Fruit fly (Drosophila melanogaster) whole organism, embryonic: Measurements from ENCODE around the gene mxt.

Experiments used
- Atf-2 ChIP-seq: fragments of 200-800 bp; sonication (Bioruptor generic); optimal IDR thresholded peaks from 2 replicates; lab custom pipeline; 2016; ENCODE audit warnings: missing biosample characterization, missing genetic modification characterization
- B-H2 ChIP-seq: fragments of 200-800 bp; sonication (Bioruptor generic); optimal IDR thresholded peaks from 2 replicates; lab custom pipeline; 2018; ENCODE audit warnings: missing biosample characterization, mild to moderate bottlenecking, missing genetic modification characterization
- CG10274 ChIP-seq: fragments of 200-800 bp; sonication (Bioruptor generic); optimal IDR thresholded peaks from 3 replicates; lab custom pipeline; 2017; ENCODE audit warnings: missing biosample characterization, mild to moderate bottlenecking, missing genetic modification characterization
- CG10654 ChIP-seq: fragments of 200-800 bp; sonication (Bioruptor generic); optimal IDR thresholded peaks from 2 replicates; lab custom pipeline; 2016; ENCODE audit warnings: missing biosample characterization, missing genetic modification characterization
- CG11696 ChIP-seq: fragments of 200-800 bp; sonication (Bioruptor generic); IDR thresholded peaks from 2 replicates; pipeline ENCODE4 v1.3.6; 2022; ENCODE audit warnings: missing biosample characterization, missing genetic modification characterization
- CG12391 ChIP-seq: fragments of 200-800 bp; sonication (Bioruptor generic); optimal IDR thresholded peaks from 3 replicates; lab custom pipeline; 2018; ENCODE audit warnings: missing biosample characterization, mild to moderate bottlenecking, missing genetic modification characterization, moderate library complexity
- CG13123 ChIP-seq: fragments of 200-800 bp; sonication (Bioruptor generic); optimal IDR thresholded peaks from 2 replicates; lab custom pipeline; 2016; ENCODE audit warnings: missing biosample characterization, missing genetic modification characterization
- CG13287 ChIP-seq: fragments of 200-800 bp; sonication (Bioruptor generic); IDR thresholded peaks from 2 replicates; pipeline ENCODE4 v1.3.6; 2022; ENCODE audit warnings: missing biosample characterization, missing genetic modification characterization; ENCODE audit not compliant: partially characterized antibody
- CG15269 ChIP-seq: fragments of 200-800 bp; sonication (Bioruptor generic); optimal IDR thresholded peaks from 2 replicates; lab custom pipeline; 2018; ENCODE audit warnings: missing biosample characterization, mild to moderate bottlenecking, missing genetic modification characterization, moderate library complexity
- CG15696 ChIP-seq: fragments of 200-800 bp; sonication (Bioruptor generic); optimal IDR thresholded peaks from 2 replicates; lab custom pipeline; 2019; ENCODE audit warnings: missing biosample characterization, mild to moderate bottlenecking, missing genetic modification characterization, moderate library complexity
- CG1602 ChIP-seq: fragments of 200-800 bp; sonication (Bioruptor generic); optimal IDR thresholded peaks from 3 replicates; lab custom pipeline; 2016; ENCODE audit warnings: missing biosample characterization, missing genetic modification characterization
- CG17568 ChIP-seq: fragments of 200-800 bp; sonication (Bioruptor generic); optimal IDR thresholded peaks from 2 replicates; lab custom pipeline; 2018; ENCODE audit warnings: missing biosample characterization, mild to moderate bottlenecking, missing genetic modification characterization, moderate library complexity
- CG18619 ChIP-seq: fragments of 200-800 bp; sonication (Bioruptor generic); optimal IDR thresholded peaks from 3 replicates; lab custom pipeline; 2017; ENCODE audit warnings: missing biosample characterization, mild to moderate bottlenecking, missing genetic modification characterization
- CG18764 ChIP-seq: fragments of 200-800 bp; sonication (Bioruptor generic); optimal IDR thresholded peaks from 3 replicates; lab custom pipeline; 2016; ENCODE audit warnings: missing biosample characterization, missing genetic modification characterization
- CG2889 ChIP-seq: fragments of 200-800 bp; sonication (Bioruptor generic); IDR thresholded peaks from 3 replicates; pipeline ENCODE4 v1.3.6; 2022; ENCODE audit warnings: missing biosample characterization, missing genetic modification characterization
- CG4854 ChIP-seq: fragments of 200-800 bp; sonication (Bioruptor generic); optimal IDR thresholded peaks from 2 replicates; lab custom pipeline; 2016; ENCODE audit warnings: missing biosample characterization, missing genetic modification characterization, inconsistent platforms
- CG7271 ChIP-seq: fragments of 200-800 bp; sonication (Bioruptor generic); optimal IDR thresholded peaks from 2 replicates; lab custom pipeline; 2018; ENCODE audit warnings: missing biosample characterization, mild to moderate bottlenecking, missing genetic modification characterization, moderate library complexity
- CG7928 ChIP-seq: fragments of 200-800 bp; sonication (Bioruptor generic); optimal IDR thresholded peaks from 2 replicates; lab custom pipeline; 2017; ENCODE audit warnings: missing biosample characterization, mild to moderate bottlenecking, missing genetic modification characterization
- CG7963 ChIP-seq: fragments of 200-800 bp; sonication (Bioruptor generic); IDR thresholded peaks from 3 replicates; pipeline ENCODE4 v1.3.6; 2022; ENCODE audit warnings: missing biosample characterization, missing genetic modification characterization; ENCODE audit not compliant: partially characterized antibody
- CHES-1-like ChIP-seq: fragments of 200-800 bp; sonication (Bioruptor generic); optimal IDR thresholded peaks from 2 replicates; lab custom pipeline; 2016; ENCODE audit warnings: missing biosample characterization, missing genetic modification characterization
- Dip2 ChIP-seq: fragments of 200-800 bp; sonication (Bioruptor generic); IDR thresholded peaks from 2 replicates; pipeline ENCODE4 v1.3.6; 2022; ENCODE audit warnings: missing biosample characterization, missing genetic modification characterization
- Dp ChIP-seq: fragments of 200-800 bp; sonication (Bioruptor generic); optimal IDR thresholded peaks from 2 replicates; lab custom pipeline; 2018; ENCODE audit warnings: missing biosample characterization, mild to moderate bottlenecking, missing genetic modification characterization, moderate library complexity
- HmgZ ChIP-seq: fragments of 200-800 bp; sonication (Bioruptor generic); optimal IDR thresholded peaks from 2 replicates; lab custom pipeline; 2018; ENCODE audit warnings: missing biosample characterization, mild to moderate bottlenecking, missing genetic modification characterization
- Hmr ChIP-seq: fragments of 200-800 bp; sonication (Bioruptor generic); optimal IDR thresholded peaks from 3 replicates; lab custom pipeline; 2017; ENCODE audit warnings: mild to moderate bottlenecking, missing biosample characterization, missing genetic modification reagents, missing genetic modification characterization
- Mad ChIP-seq: fragments of 200-800 bp; sonication (Bioruptor generic); optimal IDR thresholded peaks from 2 replicates; lab custom pipeline; 2016; ENCODE audit warnings: missing biosample characterization, missing genetic modification characterization
- Myb ChIP-seq: fragments of 200-800 bp; sonication (Bioruptor generic); optimal IDR thresholded peaks from 2 replicates; lab custom pipeline; 2016; ENCODE audit warnings: missing biosample characterization, missing genetic modification characterization
- NC2β ChIP-seq: fragments of 200-800 bp; sonication (Bioruptor generic); optimal IDR thresholded peaks from 2 replicates; lab custom pipeline; 2016; ENCODE audit warnings: missing biosample characterization, missing genetic modification characterization
- NFAT ChIP-seq: fragments of 200-800 bp; sonication (Bioruptor generic); IDR thresholded peaks from 2 replicates; pipeline ENCODE4 v1.3.6; 2022; ENCODE audit warnings: missing biosample characterization, missing genetic modification characterization
- Ssrp ChIP-seq: fragments of 200-800 bp; sonication (Bioruptor generic); optimal IDR thresholded peaks from 2 replicates; lab custom pipeline; 2018; ENCODE audit warnings: missing biosample characterization, mild to moderate bottlenecking, missing genetic modification characterization, moderate library complexity
- al ChIP-seq: fragments of 200-800 bp; sonication (Bioruptor generic); IDR thresholded peaks from 2 replicates; pipeline ENCODE4 v1.3.6; 2022; ENCODE audit warnings: missing biosample characterization, missing genetic modification characterization
- cad ChIP-seq: fragments of >200 bp; optimal IDR thresholded peaks from 2 replicates; lab custom pipeline; 2017; ENCODE audit warnings: missing biosample characterization, missing genetic modification characterization
- cato ChIP-seq: fragments of 200-800 bp; sonication (Bioruptor generic); optimal IDR thresholded peaks from 2 replicates; lab custom pipeline; 2016; ENCODE audit warnings: missing biosample characterization, missing genetic modification characterization, borderline replicate concordance
- chinmo ChIP-seq: fragments of 200-800 bp; sonication (Bioruptor generic); IDR thresholded peaks from 4 replicates; pipeline ENCODE4 v1.3.6; 2022; ENCODE audit warnings: missing biosample characterization, missing genetic modification characterization; ENCODE audit not compliant: partially characterized antibody
- ci ChIP-seq: fragments of 200-800 bp; sonication (Bioruptor generic); IDR thresholded peaks from 3 replicates; pipeline ENCODE4 v1.3.6; 2022; ENCODE audit warnings: missing biosample characterization, missing genetic modification characterization
- dan ChIP-seq: fragments of 200-800 bp; sonication (Bioruptor generic); IDR thresholded peaks from 2 replicates; pipeline ENCODE4 v1.3.6; 2022; ENCODE audit warnings: missing biosample characterization, missing genetic modification characterization
- fu2 ChIP-seq: fragments of 200-800 bp; sonication (Bioruptor generic); optimal IDR thresholded peaks from 2 replicates; lab custom pipeline; 2016; ENCODE audit warnings: missing biosample characterization, missing genetic modification characterization
- gce ChIP-seq: fragments of 200-800 bp; sonication (Bioruptor generic); IDR thresholded peaks from 3 replicates; pipeline ENCODE4 v1.3.6; 2022; ENCODE audit warnings: missing biosample characterization, missing genetic modification characterization
- gcm ChIP-seq: fragments of 200-800 bp; sonication (Bioruptor generic); optimal IDR thresholded peaks from 2 replicates; lab custom pipeline; 2019; ENCODE audit warnings: missing biosample characterization, mild to moderate bottlenecking, missing genetic modification characterization, moderate library complexity
- grau ChIP-seq: fragments of 200-800 bp; optimal IDR thresholded peaks from 3 replicates; lab custom pipeline; 2019; ENCODE audit warnings: missing biosample characterization, mild to moderate bottlenecking, missing genetic modification characterization, moderate library complexity
- nom ChIP-seq: fragments of 200-800 bp; sonication (Bioruptor generic); optimal IDR thresholded peaks from 2 replicates; lab custom pipeline; 2017; ENCODE audit warnings: missing biosample characterization, missing genetic modification characterization, mild to moderate bottlenecking, moderate library complexity, missing genetic modification reagents
- odd ChIP-seq: fragments of 200-800 bp; sonication (Bioruptor generic); optimal IDR thresholded peaks from 2 replicates; lab custom pipeline; 2017; ENCODE audit warnings: missing biosample characterization, mild to moderate bottlenecking, missing genetic modification characterization
- pho ChIP-seq: fragments of 200-800 bp; sonication (Bioruptor generic); optimal IDR thresholded peaks from 2 replicates; lab custom pipeline; 2016; ENCODE audit warnings: missing biosample characterization, missing genetic modification characterization
- pnt ChIP-seq: fragments of 200-800 bp; sonication (Bioruptor generic); optimal IDR thresholded peaks from 3 replicates; lab custom pipeline; 2016; ENCODE audit warnings: missing biosample characterization, missing genetic modification characterization
- prd ChIP-seq, 3 experiments: fragments of >200 bp in 2 of 3; fragments of 200-800 bp in 1 of 3; sonication (Bioruptor generic) in 1 of 3; optimal IDR thresholded peaks in 2 of 3; IDR thresholded peaks in 1 of 3; 2 replicates in 2 of 3; 3 replicates in 1 of 3; pipeline versions ENCODE4 v1.3.6 to Lab custom; 2017 to 2022; ENCODE audit warnings: missing biosample characterization in 1 of 3, missing genetic modification characterization in 1 of 3
- rib ChIP-seq: fragments of 200-800 bp; sonication (Bioruptor generic); IDR thresholded peaks from 2 replicates; pipeline ENCODE4 v1.3.6; 2022; ENCODE audit warnings: missing biosample characterization, missing genetic modification characterization
- schlank ChIP-seq: fragments of 200-800 bp; sonication (Bioruptor generic); optimal IDR thresholded peaks from 2 replicates; lab custom pipeline; 2018; ENCODE audit warnings: missing biosample characterization, mild to moderate bottlenecking, missing genetic modification characterization
- slbo ChIP-seq: fragments of 200-800 bp; sonication (Bioruptor generic); IDR thresholded peaks from 2 replicates; pipeline ENCODE4 v1.3.6; 2022; ENCODE audit warnings: missing biosample characterization, missing genetic modification characterization
- tll ChIP-seq, 2 experiments: fragments of 200-800 bp in 1 of 2; fragments of >200 bp in 1 of 2; sonication (Bioruptor generic) in 1 of 2; optimal IDR thresholded peaks; 2 replicates each; lab custom pipeline; 2017 to 2019; ENCODE audit warnings: missing biosample characterization in 2 of 2, missing genetic modification characterization in 2 of 2, mild to moderate bottlenecking in 1 of 2, moderate library complexity in 1 of 2
- zfh1 ChIP-seq: fragments of 200-800 bp; sonication (Bioruptor generic); IDR thresholded peaks from 3 replicates; pipeline ENCODE4 v1.3.6; 2022; ENCODE audit warnings: missing biosample characterization, missing genetic modification characterization

mxt gene

dm6 chr2L:4810044-4810609, 37.0 kb downstream of the mxt start (continued):
- peak; percentile 32 for TF ChIP-seq CG4854 (GFP tag; lab: Kevin White, UChicago)
- no peak for TF ChIP-seq CG13123 (GFP tag; lab: Kevin White, UChicago)
- no peak for TF ChIP-seq cad (GFP tag; lab: Kevin White, UChicago)
- TF ChIP-seq CG18619: peak; percentile 25
- TF ChIP-seq nom (GFP tag; lab: Kevin White, UChicago): peak; percentile 2
- no peak for TF ChIP-seq gce (GFP tag; lab: Robert Waterston, UW)
- no peak for TF ChIP-seq Dip2 (GFP tag; lab: Robert Waterston, UW)
- TF ChIP-seq ci: peak; percentile 54; the same call in 1 of the 3 replicates
- TF ChIP-seq CG11696: no peak
- TF ChIP-seq CG17568 (GFP tag; lab: Kevin White, UChicago): no peak
- TF ChIP-seq prd (optimal IDR thresholded peaks at IDR 0.05; lab: Kevin White, UChicago): no peak
- peak; percentile 26; the same call in 1 of the 3 replicates for TF ChIP-seq prd (GFP tag; IDR thresholded peaks at IDR 0.05; lab: Robert Waterston, UW)
- peak; percentile 62 for TF ChIP-seq slbo
- peak; percentile 57 for TF ChIP-seq grau
- TF ChIP-seq odd (GFP tag; lab: Kevin White, UChicago): no peak
- peak; percentile 69 for TF ChIP-seq CG12391 (tag; lab: Kevin White, UChicago)
- TF ChIP-seq CG7928: no peak
- no peak for TF ChIP-seq cato (GFP tag; lab: Kevin White, UChicago)
- TF ChIP-seq B-H2 (GFP tag; lab: Kevin White, UChicago): peak; percentile 71
- peak; percentile 58 for TF ChIP-seq CG15269 (tag; lab: Kevin White, UChicago)
- peak; percentile 48 for TF ChIP-seq Mad (GFP tag; lab: Kevin White, UChicago)
- TF ChIP-seq CG10274: no peak
- no peak for TF ChIP-seq CG15696 (tag; lab: Kevin White, UChicago)
- TF ChIP-seq chinmo (GFP tag; lab: Robert Waterston, UW): peak; percentile 91
- no peak for TF ChIP-seq Myb (GFP tag; lab: Kevin White, UChicago)
- TF ChIP-seq Ssrp (tag; lab: Kevin White, UChicago): peak; percentile 25
- TF ChIP-seq zfh1: peak; percentile 8; the same call in 1 of the 3 replicates
- no peak for TF ChIP-seq pho (GFP tag; lab: Kevin White, UChicago)
- TF ChIP-seq CG7963 (GFP tag; lab: Robert Waterston, UW): 0 out of 3 replicates have a peak, but pooled peaks have one; percentile 5
- peak; percentile 69 for TF ChIP-seq gcm (GFP tag; lab: Kevin White, UChicago)
- no peak for TF ChIP-seq CG7271 (tag; lab: Kevin White, UChicago)
- no peak for TF ChIP-seq pnt (GFP tag; lab: Kevin White, UChicago)
- no peak for TF ChIP-seq dan (GFP tag; lab: Robert Waterston, UW)
- peak; percentile 76 for TF ChIP-seq CG13287 (GFP tag; lab: Robert Waterston, UW)
- TF ChIP-seq Dp (GFP tag; lab: Kevin White, UChicago): peak; percentile 48
- TF ChIP-seq al: 0 out of 2 replicates have a peak, but pooled peaks have one; percentile 10
- peak; percentile 89 for TF ChIP-seq HmgZ (tag; lab: Kevin White, UChicago)
- no peak for TF ChIP-seq CG18764 (GFP tag; lab: Kevin White, UChicago)
- no peak for TF ChIP-seq CG2889
- no peak for TF ChIP-seq Atf-2 (GFP tag; lab: Kevin White, UChicago)
- no peak for TF ChIP-seq fu2
- TF ChIP-seq NFAT: no peak
- TF ChIP-seq CHES-1-like (GFP tag; lab: Kevin White, UChicago): peak; percentile 70
- peak; percentile 66; the same call in 1 of the 2 replicates for TF ChIP-seq rib
- TF ChIP-seq Hmr: peak; percentile 95
- TF ChIP-seq CG1602: peak; percentile 35
- TF ChIP-seq CG10654 (GFP tag; lab: Kevin White, UChicago): no peak
- no peak for TF ChIP-seq NC2β (GFP tag; lab: Kevin White, UChicago)
- TF ChIP-seq schlank (tag; lab: Kevin White, UChicago): no peak
- TF ChIP-seq tll (GFP tag; optimal IDR thresholded peaks at IDR 0.05; lab: Kevin White, UChicago): no peak
